Worm (Caenorhabditis elegans) whole organism, L2 larva: ENCODE measurements around the gene clp-6.

ENCODE experiments used
- elt-3 ChIP-seq: sonication (generic microtip); optimal IDR thresholded peaks from 2 replicates; lab custom pipeline; 2017; ENCODE audit warnings: missing biosample characterization, missing genetic modification characterization
- nhr-77 ChIP-seq: fragments of 150-350 bp; optimal IDR thresholded peaks from 2 replicates; lab custom pipeline; 2014; ENCODE audit warnings: missing biosample characterization, missing genetic modification characterization
- unc-39 ChIP-seq: fragments of 150-350 bp; optimal IDR thresholded peaks from 2 replicates; lab custom pipeline; 2014; ENCODE audit warnings: missing biosample characterization, missing genetic modification characterization

- TF ChIP-seq unc-39 (tag; lab: Kevin White, UChicago) (no peak), elt-3 (tag; lab: Kevin White, UChicago) (no peak), nhr-77 (tag; lab: Kevin White, UChicago) (no peak)
Measured at ce11 chrIV:1443997-1444678, 9.3 kb upstream of the clp-6 start.
